Worm (Caenorhabditis elegans): ENCODE results near the gene T09F3.7.

- peak in 1 of 2 experiments; percentile 47 for TF ChIP-seq mdl-1 (tag; optimal IDR thresholded peaks at IDR 0.05)
- no peak for TF ChIP-seq skn-1 (tag; optimal IDR thresholded peaks at IDR 0.05)
- no peak for TF ChIP-seq mab-5 (tag; optimal IDR thresholded peaks at IDR 0.05)
- no peak for TF ChIP-seq lin-11 (tag; optimal IDR thresholded peaks at IDR 0.05)
- TF ChIP-seq egl-27 (tag; optimal IDR thresholded peaks at IDR 0.05), result no peak
- peak; percentile 2 for TF ChIP-seq nhr-10 (tag; optimal IDR thresholded peaks at IDR 0.05)
- no peak for TF ChIP-seq R02D3.7 (tag; optimal IDR thresholded peaks at IDR 0.05)
- no peak for TF ChIP-seq ZK546.5 (tag; optimal IDR thresholded peaks at IDR 0.05)
- peak; percentile 83 for TF ChIP-seq nhr-25 (tag; optimal IDR thresholded peaks at IDR 0.05)
- peak; percentile 90 for TF ChIP-seq nhr-129 (tag; optimal IDR thresholded peaks at IDR 0.05)
- TF ChIP-seq alr-1 (tag; optimal IDR thresholded peaks at IDR 0.05), result no peak
- no peak for TF ChIP-seq unc-62 (GFP tag; optimal IDR thresholded peaks at IDR 0.05)
Observed at ce11 chrII:10390250-10390821, 632 bp upstream of the T09F3.7 start.
